Worm (Caenorhabditis elegans) whole organism, mixed stage, embryonic: Measurements from ENCODE around the gene glct-6.

Source experiments
- bed-3 ChIP-seq: fragments of 200-800 bp; sonication (Bioruptor generic); optimal IDR thresholded peaks from 3 replicates; lab custom pipeline; 2018; ENCODE audit warnings: mild to moderate bottlenecking, missing genetic modification characterization, moderate library complexity, missing compliant biosample characterization
- blmp-1 ChIP-seq: fragments of 150-350 bp; optimal IDR thresholded peaks from 2 replicates; lab custom pipeline; 2014; ENCODE audit warnings: missing biosample characterization, missing genetic modification characterization
- ceh-39 ChIP-seq: fragments of 150-350 bp; optimal IDR thresholded peaks from 2 replicates; lab custom pipeline; 2014; ENCODE audit warnings: missing biosample characterization, missing genetic modification characterization
- ceh-83 ChIP-seq: fragments of 200-800 bp; sonication (Bioruptor generic); optimal IDR thresholded peaks from 2 replicates; lab custom pipeline; 2018; ENCODE audit warnings: mild to moderate bottlenecking, missing genetic modification characterization, missing compliant biosample characterization
- ces-1 ChIP-seq: fragments of 150-350 bp; optimal IDR thresholded peaks from 2 replicates; lab custom pipeline; 2014; ENCODE audit warnings: missing biosample characterization, missing genetic modification reagents, missing genetic modification characterization
- cnd-1 ChIP-seq: fragments of 200-800 bp; sonication (Bioruptor generic); optimal IDR thresholded peaks from 2 replicates; lab custom pipeline; 2018; ENCODE audit warnings: mild to moderate bottlenecking, missing genetic modification characterization, missing compliant biosample characterization
- drap-1 ChIP-seq: fragments of 200-800 bp; sonication (Bioruptor generic); optimal IDR thresholded peaks from 3 replicates; lab custom pipeline; 2018; ENCODE audit warnings: mild to moderate bottlenecking, missing genetic modification characterization, missing compliant biosample characterization
- elt-3 ChIP-seq: fragments of 150-350 bp; optimal IDR thresholded peaks from 2 replicates; lab custom pipeline; 2014; ENCODE audit warnings: missing biosample characterization, missing genetic modification characterization
- ham-2 ChIP-seq: fragments of 200-800 bp; sonication (Bioruptor generic); optimal IDR thresholded peaks from 2 replicates; lab custom pipeline; 2018; ENCODE audit warnings: mild to moderate bottlenecking, missing genetic modification characterization, missing compliant biosample characterization
- lin-13 ChIP-seq: fragments of 150-350 bp; optimal IDR thresholded peaks from 2 replicates; lab custom pipeline; 2014; ENCODE audit warnings: missing biosample characterization, missing genetic modification characterization
- lin-32 ChIP-seq: fragments of 200-800 bp; sonication (Bioruptor generic); optimal IDR thresholded peaks from 2 replicates; lab custom pipeline; 2018; ENCODE audit warnings: mild to moderate bottlenecking, missing genetic modification characterization, missing compliant biosample characterization
- lsy-2 ChIP-seq: fragments of 150-350 bp; optimal IDR thresholded peaks from 2 replicates; lab custom pipeline; 2014; ENCODE audit warnings: missing biosample characterization, missing genetic modification characterization
- mab-5 ChIP-seq: fragments of 150-350 bp; optimal IDR thresholded peaks from 2 replicates; lab custom pipeline; 2014; ENCODE audit warnings: missing biosample characterization, missing genetic modification characterization
- mls-2 ChIP-seq: sonication (generic microtip); optimal IDR thresholded peaks from 2 replicates; lab custom pipeline; 2016; ENCODE audit warnings: mild to moderate bottlenecking, missing genetic modification characterization, moderate library complexity, missing compliant biosample characterization
- nhr-12 ChIP-seq: fragments of 150-350 bp; optimal IDR thresholded peaks from 2 replicates; lab custom pipeline; 2014; ENCODE audit warnings: missing biosample characterization, missing genetic modification characterization
- nhr-2 ChIP-seq: fragments of 150-350 bp; optimal IDR thresholded peaks from 2 replicates; lab custom pipeline; 2014; ENCODE audit warnings: missing biosample characterization, missing genetic modification characterization
- nhr-237 ChIP-seq: fragments of 150-350 bp; optimal IDR thresholded peaks from 2 replicates; lab custom pipeline; 2014; ENCODE audit warnings: missing biosample characterization, missing genetic modification characterization
- nhr-28 ChIP-seq: fragments of 150-350 bp; optimal IDR thresholded peaks from 2 replicates; lab custom pipeline; 2014; ENCODE audit warnings: missing biosample characterization, missing genetic modification characterization
- nhr-76 ChIP-seq: sonication (generic microtip); optimal IDR thresholded peaks from 2 replicates; lab custom pipeline; 2017; ENCODE audit warnings: missing biosample characterization, missing genetic modification characterization
- pha-4 ChIP-seq: fragments of 150-350 bp; optimal IDR thresholded peaks from 2 replicates; lab custom pipeline; 2018; ENCODE audit warnings: missing biosample characterization, missing genetic modification reagents, missing genetic modification characterization
- sem-2 ChIP-seq: fragments of 200-800 bp; sonication (Bioruptor generic); optimal IDR thresholded peaks from 2 replicates; lab custom pipeline; 2018; ENCODE audit warnings: mild to moderate bottlenecking, missing genetic modification characterization, missing compliant biosample characterization
- snpc-4 ChIP-seq: fragments of 150-350 bp; optimal IDR thresholded peaks from 2 replicates; lab custom pipeline; 2014; ENCODE audit warnings: missing biosample characterization, missing genetic modification characterization
- tbx-8 ChIP-seq: fragments of 200-800 bp; sonication (Bioruptor generic); optimal IDR thresholded peaks from 2 replicates; lab custom pipeline; 2018; ENCODE audit warnings: mild to moderate bottlenecking, missing genetic modification characterization, moderate library complexity, missing compliant biosample characterization
- unc-120 ChIP-seq: sonication (generic microtip); optimal IDR thresholded peaks from 2 replicates; lab custom pipeline; 2017; ENCODE audit warnings: missing genetic modification characterization, missing compliant biosample characterization; ENCODE audit not compliant: poor library complexity, severe bottlenecking
- unc-39 ChIP-seq: fragments of 150-350 bp; optimal IDR thresholded peaks from 2 replicates; lab custom pipeline; 2014; ENCODE audit warnings: missing biosample characterization, missing genetic modification characterization
- unc-62 ChIP-seq: fragments of 150-350 bp; optimal IDR thresholded peaks from 2 replicates; lab custom pipeline; 2014; ENCODE audit warnings: missing biosample characterization, missing genetic modification reagents, missing genetic modification characterization
- ztf-11 ChIP-seq: fragments of 150-350 bp; optimal IDR thresholded peaks from 2 replicates; lab custom pipeline; 2014; ENCODE audit warnings: missing biosample characterization, missing genetic modification characterization

The glct-6 gene

ce11 chrIV:3783910-3784309 is at the start of gene glct-6:
glct-6 (plus strand) TSS chrIV:3784210.
- TF ChIP-seq nhr-237 (tag; lab: Kevin White, UChicago) (no peak), unc-62 (GFP tag; lab: Kevin White, UChicago) (no peak), nhr-76 (tag; lab: Kevin White, UChicago) (no peak), ztf-11 (tag; lab: Kevin White, UChicago) (no peak), ces-1 (no peak), mab-5 (tag; lab: Kevin White, UChicago) (no peak), lin-13 (no peak), ceh-39 (tag; lab: Kevin White, UChicago) (no peak)

DNA sequence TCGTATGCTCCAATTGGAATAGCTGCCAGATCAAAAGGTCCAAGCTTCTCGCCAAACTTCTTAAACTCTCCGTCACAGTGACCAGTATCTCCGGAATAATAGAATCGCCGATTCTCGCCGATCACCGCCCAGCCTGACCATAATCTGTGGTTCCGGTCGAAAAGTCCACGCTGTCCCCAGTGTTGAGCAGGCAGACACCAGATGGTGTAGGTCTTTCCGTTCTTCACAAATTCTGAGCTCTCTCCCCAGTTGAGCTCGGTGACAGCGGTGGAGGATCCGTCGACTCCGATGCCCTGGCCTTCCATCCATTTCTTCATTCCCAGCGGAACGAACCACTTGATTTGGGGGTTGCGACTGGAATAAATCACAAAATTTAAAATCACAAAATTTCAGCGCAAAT is 47.8 kb upstream of the glct-6 start:
- TF ChIP-seq cnd-1 (tag; lab: Kevin White, UChicago) (no peak), ztf-11 (tag; lab: Kevin White, UChicago) (no peak), bed-3 (GFP tag; lab: Kevin White, UChicago) (no peak), nhr-76 (tag; lab: Kevin White, UChicago) (no peak), tbx-8 (GFP tag; lab: Kevin White, UChicago) (no peak), mab-5 (tag; lab: Kevin White, UChicago) (no peak), pha-4 (no peak), ceh-83 (GFP tag; lab: Kevin White, UChicago) (no peak), lin-13 (no peak), snpc-4 (tag; lab: Kevin White, UChicago) (no peak), ham-2 (GFP tag; lab: Kevin White, UChicago) (no peak), unc-62 (GFP tag; lab: Kevin White, UChicago) (no peak), drap-1 (no peak), ceh-39 (tag; lab: Kevin White, UChicago) (no peak)

ce11 chrIV:3738655-3739403 is 45.2 kb upstream of the glct-6 start, which contains the start of gene nape-2:
nape-2 (minus strand) TSS chrIV:3738925.
- TF ChIP-seq ces-1 = peak; percentile 6
- TF ChIP-seq nhr-76 (tag; lab: Kevin White, UChicago) = no peak
- TF ChIP-seq unc-39 = no peak

- TF ChIP-seq lsy-2 (no peak), ces-1 (no peak), cnd-1 (tag; lab: Kevin White, UChicago) (no peak), nhr-76 (tag; lab: Kevin White, UChicago) (no peak), nhr-2 (no peak), mls-2 (tag; lab: Kevin White, UChicago) (no peak), pha-4 (no peak), ceh-39 (tag; lab: Kevin White, UChicago) (no peak), unc-120 (tag; lab: Kevin White, UChicago) (no peak), bed-3 (GFP tag; lab: Kevin White, UChicago) (no peak), ceh-83 (GFP tag; lab: Kevin White, UChicago) (no peak), nhr-237 (tag; lab: Kevin White, UChicago) (no peak), lin-32 (no peak), sem-2 (GFP tag; lab: Kevin White, UChicago) (no peak), drap-1 (no peak)
These were observed 43.1 kb upstream of the glct-6 start, which contains the start of gene nape-1 for ce11 chrIV:3740830-3741477. nape-1 (minus strand) TSS chrIV:3740880.

- TF ChIP-seq ces-1 (no peak), ceh-83 (GFP tag; lab: Kevin White, UChicago) (no peak), bed-3 (GFP tag; lab: Kevin White, UChicago) (no peak), nhr-2 (no peak), nhr-12 (tag; lab: Kevin White, UChicago) (no peak), lsy-2 (no peak), nhr-76 (tag; lab: Kevin White, UChicago) (no peak), sem-2 (GFP tag; lab: Kevin White, UChicago) (no peak), ztf-11 (tag; lab: Kevin White, UChicago) (no peak), unc-62 (GFP tag; lab: Kevin White, UChicago) (no peak), lin-13 (no peak), elt-3 (tag; lab: Kevin White, UChicago) (no peak), blmp-1 (no peak), nhr-28 (tag; lab: Kevin White, UChicago) (no peak)
- TF ChIP-seq, all 35 proteins: peak for 0
These were observed 42.1 kb upstream of the glct-6 start for ce11 chrIV:3741874-3742273.
